Worm (Caenorhabditis elegans) whole organism, L4 larva: ENCODE results near the gene fbxb-6.

ENCODE experiments used
- jun-1 ChIP-seq: fragments of 150-350 bp; optimal IDR thresholded peaks from 2 replicates; lab custom pipeline; 2014; ENCODE audit warnings: missing biosample characterization, missing genetic modification reagents, missing genetic modification characterization
- nhr-6 ChIP-seq: fragments of 150-350 bp; optimal IDR thresholded peaks from 2 replicates; lab custom pipeline; 2014; ENCODE audit warnings: missing biosample characterization, missing genetic modification characterization
- unc-62 ChIP-seq, 3 experiments: fragments of 150-350 bp in 1 of 3; sonication (generic microtip); optimal IDR thresholded peaks in 2 of 3; peaks in 1 of 3; 1 replicate in 1 of 3; 2 replicates in 2 of 3; lab custom pipeline; 2014 to 2017; ENCODE audit warnings: missing biosample characterization in 3 of 3, missing genetic modification characterization in 3 of 3, missing genetic modification reagents in 3 of 3, missing genotype in 1 of 3
- zip-11 ChIP-seq: fragments of 200-800 bp; sonication (Bioruptor generic); IDR thresholded peaks from 2 replicates; pipeline ENCODE4 v1.3.6; 2022; ENCODE audit warnings: missing genetic modification characterization, missing compliant biosample characterization
- ztf-7 ChIP-seq: fragments of 150-350 bp; optimal IDR thresholded peaks from 2 replicates; lab custom pipeline; 2014; ENCODE audit warnings: missing biosample characterization, missing genetic modification characterization

- TF ChIP-seq ztf-7 (tag; lab: Kevin White, UChicago) (no peak), unc-62 (GFP tag; optimal IDR thresholded peaks at IDR 0.05 in 1 of 2; lab: Kevin White, UChicago) (no peak), unc-62 (tag; optimal IDR thresholded peaks at IDR 0.05; lab: Kevin White, UChicago) (no peak), zip-11 (no peak), nhr-6 (no peak), jun-1 (tag; lab: Kevin White, UChicago) (no peak)
Measured at ce11 chrII:2031852-2032251, 32.7 kb upstream of the fbxb-6 start, which contains the start of gene bath-5.
